Fruit fly (Drosophila melanogaster): ENCODE measurements around the gene CG5823.

- TF ChIP-seq usp (GFP tag; optimal IDR thresholded peaks at IDR 0.05): no peak
- no peak for TF ChIP-seq pan (optimal IDR thresholded peaks at IDR 0.05)
- TF ChIP-seq CrebA (GFP tag; optimal IDR thresholded peaks at IDR 0.05; ENCODE audit: borderline replicate concordance): no peak
- no peak for TF ChIP-seq psq (GFP tag; optimal IDR thresholded peaks at IDR 0.05)
Observed at dm6 chr3R:17534325-17535105, at the start of gene CG5823, which contains the start of gene P5cr-2.
